Fruit fly (Drosophila melanogaster) whole organism: ENCODE measurements around the gene CG13692.

ENCODE experiments used
- EcR ChIP-seq, 2 experiments: fragments of >200 bp; optimal IDR thresholded peaks; 2 replicates each; lab custom pipeline; 2017; ENCODE audit warnings: missing biosample characterization in 2 of 2, missing genetic modification characterization in 2 of 2, missing genetic modification reagents in 2 of 2
- psq ChIP-seq: fragments of >200 bp; optimal IDR thresholded peaks from 2 replicates; lab custom pipeline; 2017

- no peak for TF ChIP-seq psq (lab: Kevin White, UChicago)
- TF ChIP-seq EcR (GFP tag; optimal IDR thresholded peaks at IDR 0.05; lab: Kevin White, UChicago): no peak
These were observed 26.0 kb upstream of the CG13692 start for dm6 chr2L:395366-396117.
